Worm (Caenorhabditis elegans): ENCODE results near the gene cng-3.

ce11 chrIV:9447209-9447608 lies 33.6 kb downstream of the cng-3 start, which contains the start of gene hsp-12.6:
- TF ChIP-seq nhr-48 (tag; optimal IDR thresholded peaks at IDR 0.05) (no peak), ZK546.5 (tag; optimal IDR thresholded peaks at IDR 0.05) (no peak), nhr-237 (tag; optimal IDR thresholded peaks at IDR 0.05) (no peak), lim-7 (GFP tag; IDR thresholded peaks at IDR 0.05) (no peak)
